Fruit fly (Drosophila melanogaster) whole organism, embryonic: ENCODE data around the gene APP-BP1.

ENCODE experiments used
- Adf1 ChIP-seq: fragments of 200-800 bp; sonication (Bioruptor generic); IDR thresholded peaks from 2 replicates; pipeline ENCODE4 v1.3.6; 2022; ENCODE audit warnings: missing biosample characterization, missing genetic modification characterization
- Atf6 ChIP-seq: fragments of 200-800 bp; sonication (Bioruptor generic); IDR thresholded peaks from 2 replicates; pipeline ENCODE4 v1.3.6; 2022; ENCODE audit warnings: missing biosample characterization, missing genetic modification characterization
- CG10654 ChIP-seq: fragments of 200-800 bp; sonication (Bioruptor generic); optimal IDR thresholded peaks from 2 replicates; lab custom pipeline; 2016; ENCODE audit warnings: missing biosample characterization, missing genetic modification characterization
- CG12769 ChIP-seq: fragments of 200-800 bp; sonication (Bioruptor generic); optimal IDR thresholded peaks from 2 replicates; lab custom pipeline; 2019; ENCODE audit warnings: missing biosample characterization, mild to moderate bottlenecking, missing genetic modification characterization, moderate library complexity
- CG14014 ChIP-seq: fragments of 200-800 bp; sonication (Bioruptor generic); IDR thresholded peaks from 2 replicates; pipeline ENCODE4 v1.3.6; 2022; ENCODE audit warnings: missing biosample characterization, missing genetic modification characterization
- CG15269 ChIP-seq: fragments of 200-800 bp; sonication (Bioruptor generic); optimal IDR thresholded peaks from 2 replicates; lab custom pipeline; 2018; ENCODE audit warnings: missing biosample characterization, mild to moderate bottlenecking, missing genetic modification characterization, moderate library complexity
- CG1529 ChIP-seq: fragments of 200-800 bp; sonication (Bioruptor generic); optimal IDR thresholded peaks from 3 replicates; lab custom pipeline; 2018; ENCODE audit warnings: missing biosample characterization, missing genetic modification characterization
- CG17359 ChIP-seq: fragments of 200-800 bp; sonication (Bioruptor generic); optimal IDR thresholded peaks from 3 replicates; lab custom pipeline; 2018; ENCODE audit warnings: missing biosample characterization, mild to moderate bottlenecking, missing genetic modification characterization, moderate library complexity
- CG2678 ChIP-seq: fragments of 200-800 bp; sonication (Bioruptor generic); optimal IDR thresholded peaks from 3 replicates; lab custom pipeline; 2019; ENCODE audit warnings: missing biosample characterization, mild to moderate bottlenecking, missing genetic modification characterization, moderate library complexity
- CG2875 ChIP-seq: fragments of 200-800 bp; sonication (Bioruptor generic); optimal IDR thresholded peaks from 2 replicates; lab custom pipeline; 2017; ENCODE audit warnings: missing biosample characterization, mild to moderate bottlenecking, missing genetic modification characterization, missing genetic modification reagents
- CG31388 ChIP-seq: fragments of 200-800 bp; sonication (Bioruptor generic); optimal IDR thresholded peaks from 2 replicates; lab custom pipeline; 2016; ENCODE audit warnings: missing biosample characterization, missing genetic modification characterization
- CG3163 ChIP-seq: fragments of 200-800 bp; sonication (Bioruptor generic); optimal IDR thresholded peaks from 3 replicates; lab custom pipeline; 2016; ENCODE audit warnings: missing biosample characterization, missing genetic modification characterization
- CG34422 ChIP-seq: fragments of 200-800 bp; sonication (Bioruptor generic); IDR thresholded peaks from 3 replicates; pipeline ENCODE4 v1.3.6; 2022; ENCODE audit warnings: missing biosample characterization, missing genetic modification characterization
- CG3847 ChIP-seq: fragments of 200-800 bp; sonication (Bioruptor generic); IDR thresholded peaks from 2 replicates; pipeline ENCODE4 v1.3.6; 2022; ENCODE audit warnings: missing biosample characterization, missing genetic modification characterization
- CG42726 ChIP-seq: fragments of 200-800 bp; sonication (Bioruptor generic); IDR thresholded peaks from 2 replicates; pipeline ENCODE4 v1.3.6; 2022; ENCODE audit warnings: missing biosample characterization, missing genetic modification characterization; ENCODE audit not compliant: partially characterized antibody
- CG4617 ChIP-seq: fragments of 200-800 bp; sonication (Bioruptor generic); optimal IDR thresholded peaks from 3 replicates; lab custom pipeline; 2016; ENCODE audit warnings: missing biosample characterization, missing genetic modification characterization, borderline replicate concordance
- CG5180 ChIP-seq: fragments of 200-800 bp; sonication (Bioruptor generic); optimal IDR thresholded peaks from 3 replicates; lab custom pipeline; 2017; ENCODE audit warnings: missing biosample characterization, missing genetic modification characterization, mild to moderate bottlenecking, moderate library complexity, missing genetic modification reagents
- CG6175 ChIP-seq: fragments of 200-800 bp; sonication (Bioruptor generic); IDR thresholded peaks from 3 replicates; pipeline ENCODE4 v1.3.6; 2022; ENCODE audit warnings: missing biosample characterization, missing genetic modification characterization
- CG8290 ChIP-seq, 3 experiments: fragments of 200-800 bp; sonication (Bioruptor generic); optimal IDR thresholded peaks; 2 replicates each; lab custom pipeline; 2016 to 2019; ENCODE audit warnings: missing biosample characterization in 3 of 3, missing genetic modification characterization in 3 of 3, mild to moderate bottlenecking in 2 of 3, moderate library complexity in 1 of 3
- CG8478 ChIP-seq: fragments of >200 bp; optimal IDR thresholded peaks from 2 replicates; lab custom pipeline; 2018
- CG9932 ChIP-seq: fragments of 200-800 bp; sonication (Bioruptor generic); IDR thresholded peaks from 2 replicates; pipeline ENCODE4 v1.3.6; 2022; ENCODE audit warnings: missing biosample characterization, missing genetic modification characterization
- Drgx ChIP-seq: fragments of 200-800 bp; sonication (Bioruptor generic); IDR thresholded peaks from 2 replicates; pipeline ENCODE4 v1.3.6; 2022; ENCODE audit warnings: missing biosample characterization, missing genetic modification characterization
- Fer1 ChIP-seq: fragments of 200-800 bp; sonication (Bioruptor generic); optimal IDR thresholded peaks from 2 replicates; lab custom pipeline; 2017; ENCODE audit warnings: missing biosample characterization, mild to moderate bottlenecking, missing genetic modification characterization
- Fer2 ChIP-seq: fragments of 200-800 bp; sonication (Bioruptor generic); optimal IDR thresholded peaks from 2 replicates; lab custom pipeline; 2018; ENCODE audit warnings: missing biosample characterization, mild to moderate bottlenecking, missing genetic modification characterization, moderate library complexity
- HHEX ChIP-seq: fragments of 200-800 bp; sonication (Bioruptor generic); optimal IDR thresholded peaks from 3 replicates; lab custom pipeline; 2017; ENCODE audit warnings: missing biosample characterization, mild to moderate bottlenecking, missing genetic modification characterization, missing genetic modification reagents
- HmgZ ChIP-seq: fragments of 200-800 bp; sonication (Bioruptor generic); optimal IDR thresholded peaks from 2 replicates; lab custom pipeline; 2018; ENCODE audit warnings: missing biosample characterization, mild to moderate bottlenecking, missing genetic modification characterization
- Med ChIP-seq: fragments of 200-800 bp; sonication (Bioruptor generic); peaks from one replicate; lab custom pipeline; 2016; ENCODE audit warnings: missing biosample characterization, missing genetic modification characterization, mild to moderate bottlenecking, inconsistent platforms, moderate library complexity
- Mrtf ChIP-seq: fragments of 200-800 bp; sonication (Bioruptor generic); IDR thresholded peaks from 3 replicates; pipeline ENCODE4 v1.3.6; 2022; ENCODE audit warnings: missing biosample characterization, missing genetic modification characterization
- Myb ChIP-seq: fragments of 200-800 bp; sonication (Bioruptor generic); optimal IDR thresholded peaks from 2 replicates; lab custom pipeline; 2016; ENCODE audit warnings: missing biosample characterization, missing genetic modification characterization
- Sin3A ChIP-seq: fragments of >200 bp; optimal IDR thresholded peaks from 2 replicates; lab custom pipeline; 2018
- Trl ChIP-seq, 3 experiments: fragments of >200 bp in 2 of 3; fragments of 200-800 bp in 1 of 3; sonication (Bioruptor generic) in 1 of 3; optimal IDR thresholded peaks; 2 replicates in 1 of 3; 3 replicates in 2 of 3; lab custom pipeline; 2016 to 2017; ENCODE audit warnings: missing biosample characterization in 1 of 3, missing genetic modification characterization in 1 of 3
- Vsx1 ChIP-seq: fragments of 200-800 bp; sonication (Bioruptor generic); optimal IDR thresholded peaks from 2 replicates; lab custom pipeline; 2017; ENCODE audit warnings: missing biosample characterization, mild to moderate bottlenecking, missing genetic modification characterization, missing genetic modification reagents
- chm ChIP-seq: fragments of 200-800 bp; sonication (Bioruptor generic); IDR thresholded peaks from 2 replicates; pipeline ENCODE4 v1.3.6; 2022; ENCODE audit warnings: missing biosample characterization, missing genetic modification characterization
- crol ChIP-seq: fragments of 200-800 bp; sonication (Bioruptor generic); IDR thresholded peaks from 2 replicates; pipeline ENCODE4 v1.3.6; 2022; ENCODE audit warnings: missing biosample characterization, missing genetic modification characterization
- cwo ChIP-seq: fragments of 200-800 bp; sonication (Bioruptor generic); optimal IDR thresholded peaks from 3 replicates; lab custom pipeline; 2017; ENCODE audit warnings: missing biosample characterization, missing genetic modification characterization, mild to moderate bottlenecking, moderate library complexity, missing genetic modification reagents
- emc ChIP-seq: fragments of 200-800 bp; sonication (Bioruptor generic); optimal IDR thresholded peaks from 2 replicates; lab custom pipeline; 2016; ENCODE audit warnings: missing biosample characterization, missing genetic modification characterization
- grau ChIP-seq: fragments of 200-800 bp; optimal IDR thresholded peaks from 3 replicates; lab custom pipeline; 2019; ENCODE audit warnings: missing biosample characterization, mild to moderate bottlenecking, missing genetic modification characterization, moderate library complexity
- lab ChIP-seq: fragments of 200-800 bp; sonication (Bioruptor generic); optimal IDR thresholded peaks from 3 replicates; lab custom pipeline; 2017; ENCODE audit warnings: missing biosample characterization, missing genetic modification characterization, mild to moderate bottlenecking, moderate library complexity, missing genetic modification reagents
- otp ChIP-seq: fragments of 200-800 bp; sonication (Bioruptor generic); IDR thresholded peaks from 3 replicates; pipeline ENCODE4, ENCODE4 v1.3.6; 2022; ENCODE audit warnings: missing biosample characterization, missing genetic modification characterization
- pan ChIP-seq, 4 experiments: fragments of >200 bp in 3 of 4; fragments of 200-800 bp in 1 of 4; sonication (Bioruptor generic) in 1 of 4; optimal IDR thresholded peaks in 3 of 4; IDR thresholded peaks in 1 of 4; 2 replicates each; pipeline versions ENCODE4 v1.3.6 to Lab custom; 2017 to 2022; ENCODE audit warnings: missing biosample characterization in 2 of 4, missing genetic modification characterization in 2 of 4, mixed read lengths in 1 of 4
- pros ChIP-seq: fragments of 200-800 bp; sonication (Bioruptor generic); optimal IDR thresholded peaks from 3 replicates; lab custom pipeline; 2019; ENCODE audit warnings: missing biosample characterization, mild to moderate bottlenecking, missing genetic modification characterization, moderate library complexity
- pzg ChIP-seq: fragments of 200-800 bp; sonication (Bioruptor generic); optimal IDR thresholded peaks from 3 replicates; lab custom pipeline; 2018; ENCODE audit warnings: missing biosample characterization, mild to moderate bottlenecking, missing genetic modification characterization, moderate library complexity
- ranshi ChIP-seq: fragments of 200-800 bp; sonication (Bioruptor generic); IDR thresholded peaks from 2 replicates; pipeline ENCODE4 v1.3.6; 2022; ENCODE audit warnings: missing biosample characterization, missing genetic modification characterization
- rib ChIP-seq: fragments of 200-800 bp; sonication (Bioruptor generic); IDR thresholded peaks from 2 replicates; pipeline ENCODE4 v1.3.6; 2022; ENCODE audit warnings: missing biosample characterization, missing genetic modification characterization
- run ChIP-seq: fragments of 200-800 bp; sonication (Bioruptor generic); optimal IDR thresholded peaks from 3 replicates; lab custom pipeline; 2018; ENCODE audit warnings: missing biosample characterization, mild to moderate bottlenecking, missing genetic modification characterization
- sug ChIP-seq: fragments of 200-800 bp; optimal IDR thresholded peaks from 2 replicates; lab custom pipeline; 2019; ENCODE audit warnings: missing biosample characterization, mild to moderate bottlenecking, missing genetic modification characterization, moderate library complexity
- tgo ChIP-seq: fragments of 200-800 bp; sonication (Bioruptor generic); IDR thresholded peaks from 3 replicates; pipeline ENCODE4 v1.3.6; 2022; ENCODE audit warnings: missing biosample characterization, missing genetic modification characterization
- ttk ChIP-seq: fragments of 200-800 bp; sonication (Bioruptor generic); IDR thresholded peaks from 2 replicates; pipeline ENCODE4 v2.1.2; 2022; ENCODE audit warnings: missing biosample characterization, missing genetic modification characterization
- vvl ChIP-seq: fragments of 200-800 bp; sonication (Bioruptor generic); IDR thresholded peaks from 2 replicates; pipeline ENCODE4 v1.3.6; 2022; ENCODE audit warnings: missing biosample characterization, missing genetic modification characterization

The APP-BP1 gene

dm6 chr3L:11070372-11070854, 27.8 kb upstream of the APP-BP1 start, which contains the start of gene Mocs1:
Mocs1 (plus strand) TSS chr3L:11070526.
- no peak for TF ChIP-seq CG4617 (GFP tag; lab: Kevin White, UChicago)
- peak; percentile 2 for TF ChIP-seq CG17359 (tag; lab: Kevin White, UChicago)
- TF ChIP-seq HHEX (GFP tag; lab: Kevin White, UChicago), result peak; percentile 6
- TF ChIP-seq CG2875 (GFP tag; lab: Kevin White, UChicago), result no peak
- no peak for TF ChIP-seq pan (optimal IDR thresholded peaks at IDR 0.05; lab: Kevin White, UChicago)
- TF ChIP-seq pan (GFP tag; optimal IDR thresholded peaks at IDR 0.05 in 1 of 2, IDR thresholded peaks at IDR 0.05 in 1 of 2), result peak in 1 of 2 experiments; percentile 14
- TF ChIP-seq pros (GFP tag; lab: Kevin White, UChicago), result no peak
- TF ChIP-seq CG34422 (GFP tag; lab: Robert Waterston, UW), result peak; percentile 77; the same call in 1 of the 3 replicates
- TF ChIP-seq Atf6 (GFP tag; lab: Robert Waterston, UW), result 0 out of 2 replicates have a peak, but pooled peaks have one; percentile 43
- peak; percentile 75 for TF ChIP-seq Med (GFP tag; lab: Kevin White, UChicago)
- peak; percentile 26; the same call in 1 of the 2 replicates for TF ChIP-seq ttk
- TF ChIP-seq Trl (optimal IDR thresholded peaks at IDR 0.05; lab: Kevin White, UChicago), result peak in 1 of 2 experiments; percentile 6
- no peak for TF ChIP-seq Trl (GFP tag; optimal IDR thresholded peaks at IDR 0.05; lab: Kevin White, UChicago)
- no peak for TF ChIP-seq CG14014
- TF ChIP-seq chm, result peak; percentile 28; the same call in 1 of the 2 replicates
- TF ChIP-seq ranshi (GFP tag; lab: Robert Waterston, UW), result peak; percentile 19; the same call in 1 of the 2 replicates
- no peak for TF ChIP-seq CG8290 (GFP tag; optimal IDR thresholded peaks at IDR 0.05; lab: Kevin White, UChicago)
- TF ChIP-seq CG8290 (tag; optimal IDR thresholded peaks at IDR 0.05; lab: Kevin White, UChicago), result peak in 1 of 2 experiments; percentile 45
- TF ChIP-seq crol, result peak; percentile 96
- no peak for TF ChIP-seq CG31388
- TF ChIP-seq Myb (GFP tag; lab: Kevin White, UChicago), result no peak
- no peak for TF ChIP-seq emc (GFP tag; lab: Kevin White, UChicago)
- peak; percentile 13; the same call in 1 of the 3 replicates for TF ChIP-seq Mrtf (GFP tag; lab: Robert Waterston, UW)
- peak; percentile 68 for TF ChIP-seq lab (GFP tag; lab: Kevin White, UChicago)
- TF ChIP-seq run, result no peak
- peak; percentile 7 for TF ChIP-seq CG2678 (tag; lab: Kevin White, UChicago)
- TF ChIP-seq Drgx (GFP tag; lab: Robert Waterston, UW), result peak; percentile 53
- 0 out of 3 replicates have a peak, but pooled peaks have one; percentile 24 for TF ChIP-seq otp (GFP tag; lab: Robert Waterston, UW)
- TF ChIP-seq sug, result peak; percentile 99
- TF ChIP-seq CG8478 (lab: Kevin White, UChicago), result no peak
- TF ChIP-seq rib (GFP tag; lab: Robert Waterston, UW), result peak; percentile 60; the same call in 1 of the 2 replicates
- peak; percentile 41 for TF ChIP-seq pzg
- peak; percentile 38 for TF ChIP-seq HmgZ (tag; lab: Kevin White, UChicago)
- TF ChIP-seq CG5180 (GFP tag; lab: Kevin White, UChicago), result no peak
- 0 out of 3 replicates have a peak, but pooled peaks have one; percentile 39 for TF ChIP-seq CG6175 (GFP tag; lab: Robert Waterston, UW)
- TF ChIP-seq CG10654 (GFP tag; lab: Kevin White, UChicago), result no peak
- no peak for TF ChIP-seq CG1529 (GFP tag; lab: Kevin White, UChicago)
- TF ChIP-seq CG12769 (tag; lab: Kevin White, UChicago), result peak; percentile 38
- TF ChIP-seq Vsx1 (GFP tag; lab: Kevin White, UChicago), result no peak
- peak; percentile 17 for TF ChIP-seq grau
- no peak for TF ChIP-seq Sin3A (lab: Kevin White, UChicago)
- TF ChIP-seq CG15269 (tag; lab: Kevin White, UChicago), result peak; percentile 6
- no peak for TF ChIP-seq CG3163 (GFP tag; lab: Kevin White, UChicago)
- TF ChIP-seq Fer2, result no peak
- peak; percentile 41 for TF ChIP-seq Fer1 (GFP tag; lab: Kevin White, UChicago)
- TF ChIP-seq vvl (GFP tag; lab: Robert Waterston, UW), result 0 out of 2 replicates have a peak, but pooled peaks have one; percentile 8
- peak; percentile 40 for TF ChIP-seq cwo (GFP tag; lab: Kevin White, UChicago)
- TF ChIP-seq tgo (GFP tag; lab: Robert Waterston, UW), result no peak; the same call in 2 of the 3 replicates
- peak; percentile 48 for TF ChIP-seq Adf1 (GFP tag; lab: Robert Waterston, UW)
- peak; percentile 52 for TF ChIP-seq CG9932 (GFP tag; lab: Robert Waterston, UW)
- peak; percentile 26; the same call in 1 of the 2 replicates for TF ChIP-seq CG42726 (GFP tag; lab: Robert Waterston, UW)
- peak; percentile 25; the same call in 1 of the 2 replicates for TF ChIP-seq CG3847 (GFP tag; lab: Robert Waterston, UW)
